Fruit fly (Drosophila melanogaster): Measurements from ENCODE around the gene spn-A.

spn-A gene

dm6 chr3R:30058057-30058868 is 2.4 kb upstream of the spn-A start, which contains the start of gene sima (continued):
- peak; percentile 26; the same call in 1 of the 2 replicates for TF ChIP-seq CG3847 (GFP tag; IDR thresholded peaks at IDR 0.05)
- TF ChIP-seq Ravus (GFP tag; IDR thresholded peaks at IDR 0.05) = no peak
- TF ChIP-seq CG2678 (tag; optimal IDR thresholded peaks at IDR 0.05) = peak; percentile 28
- no peak for TF ChIP-seq Dfd (GFP tag; optimal IDR thresholded peaks at IDR 0.05)
- TF ChIP-seq sob (GFP tag; IDR thresholded peaks at IDR 0.05) = 0 out of 2 replicates have a peak, but pooled peaks have one; percentile 26
- no peak for TF ChIP-seq CG10274 (GFP tag; optimal IDR thresholded peaks at IDR 0.05)
- peak; percentile 19 for TF ChIP-seq sqz (GFP tag; optimal IDR thresholded peaks at IDR 0.05)
- no peak for TF ChIP-seq Mrtf (GFP tag; IDR thresholded peaks at IDR 0.05)
- peak; percentile 80 for TF ChIP-seq row (GFP tag; IDR thresholded peaks at IDR 0.05)
- peak; percentile 69 for TF ChIP-seq Ets97D (GFP tag; optimal IDR thresholded peaks at IDR 0.05)
- TF ChIP-seq tap (tag; optimal IDR thresholded peaks at IDR 0.05) = peak; percentile 3
- no peak for TF ChIP-seq dmrt11E (tag; optimal IDR thresholded peaks at IDR 0.05)
- no peak for TF ChIP-seq Hr51 (GFP tag; optimal IDR thresholded peaks at IDR 0.05)
- no peak for TF ChIP-seq ro (GFP tag; IDR thresholded peaks at IDR 0.05)
- no peak for TF ChIP-seq Doc3 (GFP tag; IDR thresholded peaks at IDR 0.05; ENCODE audit: partially characterized antibody)
- peak; percentile 85 for TF ChIP-seq sens (GFP tag)
- peak; percentile 14 for TF ChIP-seq CG7271 (tag; optimal IDR thresholded peaks at IDR 0.05)
- TF ChIP-seq seq (GFP tag; IDR thresholded peaks at IDR 0.05) = no peak
- no peak for TF ChIP-seq ewg (GFP tag; optimal IDR thresholded peaks at IDR 0.05)
- TF ChIP-seq odd (GFP tag; optimal IDR thresholded peaks at IDR 0.05) = no peak
- 0 out of 2 replicates have a peak, but pooled peaks have one; percentile 24 for TF ChIP-seq CG17328 (GFP tag; IDR thresholded peaks at IDR 0.05)
- TF ChIP-seq CG13894 (tag; optimal IDR thresholded peaks at IDR 0.05) = peak; percentile 56
- peak; percentile 26 for TF ChIP-seq her (GFP tag; optimal IDR thresholded peaks at IDR 0.05)
- peak; percentile 15 for TF ChIP-seq CG10979 (tag; optimal IDR thresholded peaks at IDR 0.05)
- peak; percentile 51 for TF ChIP-seq Sry-β (GFP tag; optimal IDR thresholded peaks at IDR 0.05)
- peak; percentile 82 for TF ChIP-seq CG3995 (GFP tag; optimal IDR thresholded peaks at IDR 0.05)
- no peak for TF ChIP-seq CG34224 (GFP tag; IDR thresholded peaks at IDR 0.05; ENCODE audit: partially characterized antibody)
- TF ChIP-seq al (GFP tag; IDR thresholded peaks at IDR 0.05) = 0 out of 2 replicates have a peak, but pooled peaks have one; percentile 40
- TF ChIP-seq Blimp-1 (GFP tag; optimal IDR thresholded peaks at IDR 0.05) = peak; percentile 17
- no peak for TF ChIP-seq Oli (tag; optimal IDR thresholded peaks at IDR 0.05)
- no peak for TF ChIP-seq sens-2 (GFP tag; IDR thresholded peaks at IDR 0.05)
- TF ChIP-seq run (tag; optimal IDR thresholded peaks at IDR 0.05) = no peak
- no peak for TF ChIP-seq CrebB (tag; optimal IDR thresholded peaks at IDR 0.05)
- peak; percentile 16 for TF ChIP-seq bcd (GFP tag; optimal IDR thresholded peaks at IDR 0.05)
- TF ChIP-seq bbx (GFP tag; IDR thresholded peaks at IDR 0.05; ENCODE audit: partially characterized antibody) = no peak
- TF ChIP-seq Atf-2 (GFP tag; optimal IDR thresholded peaks at IDR 0.05) = no peak
- peak; percentile 77 for TF ChIP-seq slbo (GFP tag; IDR thresholded peaks at IDR 0.05)
- TF ChIP-seq D (optimal IDR thresholded peaks at IDR 0.05) = no peak
- TF ChIP-seq D (GFP tag; optimal IDR thresholded peaks at IDR 0.05) = no peak
- peak; percentile 50 for TF ChIP-seq Nf-YC (tag; optimal IDR thresholded peaks at IDR 0.05)
- no peak for TF ChIP-seq CG4854 (GFP tag; optimal IDR thresholded peaks at IDR 0.05)
- TF ChIP-seq CG6654 (GFP tag; optimal IDR thresholded peaks at IDR 0.05) = no peak
- TF ChIP-seq ara (GFP tag; IDR thresholded peaks at IDR 0.05) = no peak
- no peak for TF ChIP-seq CG11456 (GFP tag; IDR thresholded peaks at IDR 0.05)
- no peak for TF ChIP-seq schlank (tag; optimal IDR thresholded peaks at IDR 0.05)
- TF ChIP-seq ems (GFP tag; optimal IDR thresholded peaks at IDR 0.05) = peak; percentile 18
- TF ChIP-seq HmgD (GFP tag; optimal IDR thresholded peaks at IDR 0.05) = no peak
- 0 out of 3 replicates have a peak, but pooled peaks have one; percentile 34 for TF ChIP-seq CG11695 (GFP tag; IDR thresholded peaks at IDR 0.05)
- TF ChIP-seq CG6854 (GFP tag; optimal IDR thresholded peaks at IDR 0.05) = peak; percentile 27
